Worm (Caenorhabditis elegans): Measurements from ENCODE around the gene srg-67.

ce11 chrV:5504295-5504694 lies 41.5 kb upstream of the srg-67 start:
- TF ChIP-seq pes-1 (GFP tag; IDR thresholded peaks at IDR 0.05) (no peak), ama-1 (optimal IDR thresholded peaks at IDR 0.05) (no peak), flt-1 (GFP tag; IDR thresholded peaks at IDR 0.05) (no peak), tra-4 (tag; optimal IDR thresholded peaks at IDR 0.05) (no peak), tbx-37 (GFP tag; conservative IDR thresholded peaks at IDR 0.05) (no peak), ceh-13 (GFP tag; optimal IDR thresholded peaks at IDR 0.05) (no peak), ets-7 (tag; optimal IDR thresholded peaks at IDR 0.05) (no peak), sea-1 (GFP tag; conservative IDR thresholded peaks at IDR 0.05) (no peak), hnd-1 (tag; optimal IDR thresholded peaks at IDR 0.05) (no peak), ceh-36 (tag; optimal IDR thresholded peaks at IDR 0.05) (no peak), hmbx-1 (tag; optimal IDR thresholded peaks at IDR 0.05) (no peak), hmg-4 (GFP tag; optimal IDR thresholded peaks at IDR 0.05) (no peak)

All from whole organism, early embryonic.